Worm (Caenorhabditis elegans) whole organism, early embryonic: ENCODE results near the gene ttr-48.

Experiments used
- B0310.2 ChIP-seq: sonication (generic microtip); optimal IDR thresholded peaks from 2 replicates; lab custom pipeline; 2016; ENCODE audit warnings: mild to moderate bottlenecking, missing genetic modification characterization, missing compliant biosample characterization
- F13C5.2 ChIP-seq: sonication (generic microtip); optimal IDR thresholded peaks from 2 replicates; lab custom pipeline; 2017; ENCODE audit warnings: mild to moderate bottlenecking, missing genetic modification characterization, inconsistent platforms, missing compliant biosample characterization
- aly-1 ChIP-seq: sonication (generic microtip); optimal IDR thresholded peaks from 2 replicates; lab custom pipeline; 2016; ENCODE audit warnings: missing genetic modification characterization, missing compliant biosample characterization
- ama-1 ChIP-seq: fragments of 150-350 bp; optimal IDR thresholded peaks from 2 replicates; lab custom pipeline; 2014
- ceh-13 ChIP-seq: fragments of 200-800 bp; sonication (Bioruptor generic); optimal IDR thresholded peaks from 2 replicates; lab custom pipeline; 2018; ENCODE audit warnings: mild to moderate bottlenecking, missing genetic modification characterization, missing compliant biosample characterization
- ceh-36 ChIP-seq: sonication (generic microtip); optimal IDR thresholded peaks from 2 replicates; lab custom pipeline; 2016; ENCODE audit warnings: missing genetic modification characterization, inconsistent platforms, missing compliant biosample characterization
- ets-7 ChIP-seq: sonication (generic microtip); optimal IDR thresholded peaks from 2 replicates; lab custom pipeline; 2016; ENCODE audit warnings: missing genotype, missing genetic modification characterization, missing compliant biosample characterization
- flt-1 ChIP-seq: fragments of 200-800 bp; sonication (Bioruptor generic); IDR thresholded peaks from 2 replicates; pipeline ENCODE4 v1.3.6; 2022; ENCODE audit warnings: missing genetic modification characterization, missing compliant biosample characterization
- hmbx-1 ChIP-seq: sonication (generic microtip); optimal IDR thresholded peaks from 2 replicates; lab custom pipeline; 2016; ENCODE audit warnings: mild to moderate bottlenecking, missing genetic modification characterization, missing compliant biosample characterization
- hmg-4 ChIP-seq: fragments of 200-800 bp; sonication (Bioruptor generic); optimal IDR thresholded peaks from 2 replicates; lab custom pipeline; 2018; ENCODE audit warnings: mild to moderate bottlenecking, missing genetic modification characterization, missing compliant biosample characterization
- hnd-1 ChIP-seq: sonication (generic microtip); optimal IDR thresholded peaks from 2 replicates; lab custom pipeline; 2016; ENCODE audit warnings: missing genetic modification characterization, missing compliant biosample characterization
- pes-1 ChIP-seq: fragments of 200-800 bp; sonication (Bioruptor generic); IDR thresholded peaks from 2 replicates; pipeline ENCODE4 v1.3.6; 2022; ENCODE audit warnings: missing genetic modification reagents, missing genetic modification characterization, missing compliant biosample characterization
- scrt-1 ChIP-seq: fragments of 200-800 bp; sonication (Bioruptor generic); IDR thresholded peaks from 2 replicates; pipeline ENCODE4 v1.3.6; 2022; ENCODE audit warnings: missing genetic modification characterization, missing compliant biosample characterization
- sea-1 ChIP-seq: fragments of 200-800 bp; sonication (Bioruptor generic); conservative IDR thresholded peaks from 2 replicates; pipeline ENCODE4 v1.3.6; 2022; ENCODE audit warnings: missing genetic modification characterization, missing compliant biosample characterization
- tbx-11 ChIP-seq: fragments of 200-800 bp; sonication (Bioruptor generic); IDR thresholded peaks from 2 replicates; pipeline ENCODE4 v1.3.6; 2022; ENCODE audit warnings: missing genetic modification characterization, missing compliant biosample characterization
- tbx-37 ChIP-seq: fragments of 200-800 bp; sonication (Bioruptor generic); conservative IDR thresholded peaks from 2 replicates; pipeline ENCODE4 v1.3.6; 2022; ENCODE audit warnings: missing genetic modification reagents, missing genetic modification characterization, missing compliant biosample characterization
- tra-4 ChIP-seq: sonication (generic microtip); optimal IDR thresholded peaks from 2 replicates; lab custom pipeline; 2017; ENCODE audit warnings: missing genetic modification characterization, missing compliant biosample characterization

ttr-48 gene

DNA sequence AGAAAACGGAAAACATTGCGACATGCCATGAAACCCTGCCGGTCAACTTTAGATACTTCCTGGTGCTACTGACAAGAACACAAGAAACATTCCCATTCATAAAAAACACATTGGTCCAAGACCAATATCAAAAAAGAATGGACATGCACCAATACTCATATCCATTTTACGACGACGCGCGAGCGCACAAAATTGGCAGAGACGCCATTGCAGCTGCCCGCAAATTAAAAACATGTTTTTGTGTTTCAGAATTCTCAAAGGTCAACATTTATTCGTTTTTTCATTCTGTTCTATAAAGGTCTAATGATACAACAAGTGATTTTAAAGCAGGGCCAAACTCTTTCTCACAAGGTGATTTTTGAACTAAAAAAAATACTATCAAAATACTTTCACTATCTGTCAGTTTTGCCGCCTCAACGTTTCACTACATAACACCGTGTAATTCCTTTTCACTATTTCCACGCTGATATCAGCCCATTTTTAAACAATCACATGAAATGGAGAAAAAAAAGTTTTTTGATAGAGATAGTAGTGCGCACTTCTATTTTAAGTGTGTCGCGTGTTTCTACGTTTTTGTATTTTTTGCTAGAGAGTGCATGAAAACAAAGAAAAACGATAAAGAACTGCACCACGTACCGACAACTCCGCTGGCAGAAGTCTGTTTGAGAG, 23.3 kb downstream of the ttr-48 start:
- TF ChIP-seq tbx-11 (GFP tag; lab: Robert Waterston, UW): no peak
- TF ChIP-seq F13C5.2 (tag; lab: Kevin White, UChicago): no peak
- no peak for TF ChIP-seq hmg-4 (GFP tag; lab: Kevin White, UChicago)
- TF ChIP-seq B0310.2: no peak
- no peak for TF ChIP-seq aly-1
- TF ChIP-seq tbx-37: no peak
- no peak for TF ChIP-seq sea-1 (GFP tag; lab: Robert Waterston, UW)
- no peak for TF ChIP-seq hmbx-1 (tag; lab: Kevin White, UChicago)
- TF ChIP-seq scrt-1 (GFP tag; lab: Robert Waterston, UW): no peak
- no peak for TF ChIP-seq tra-4 (tag; lab: Kevin White, UChicago)
- TF ChIP-seq ama-1 (lab: Kevin White, UChicago): no peak
- no peak for TF ChIP-seq ceh-36 (tag; lab: Kevin White, UChicago)
- no peak for TF ChIP-seq hnd-1
- TF ChIP-seq ets-7 (tag; lab: Kevin White, UChicago): no peak
- TF ChIP-seq flt-1 (GFP tag; lab: Robert Waterston, UW): no peak
- TF ChIP-seq ceh-13 (GFP tag; lab: Kevin White, UChicago): no peak
- TF ChIP-seq pes-1 (GFP tag; lab: Robert Waterston, UW): no peak

DNA sequence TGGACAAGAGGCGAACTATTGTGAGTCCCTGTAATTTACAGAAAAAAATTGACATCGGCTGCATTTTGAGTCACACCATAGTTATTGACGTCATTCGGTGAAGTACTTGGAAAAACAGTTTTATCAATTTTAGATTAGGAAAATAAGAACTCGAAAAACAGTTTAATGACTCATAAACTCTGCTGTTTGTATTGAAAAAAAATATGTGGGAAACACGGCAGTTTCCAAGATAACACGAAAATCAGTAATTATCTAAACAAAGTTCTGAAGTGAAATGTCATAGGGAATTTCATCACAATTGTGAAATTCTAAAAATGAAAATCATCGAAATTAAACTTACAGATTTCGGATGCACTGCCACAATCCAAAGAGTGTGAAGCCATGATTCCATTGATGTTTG, 27.4 kb downstream of the ttr-48 start:
- TF ChIP-seq ceh-36 (tag; lab: Kevin White, UChicago): no peak
- TF ChIP-seq hmbx-1 (tag; lab: Kevin White, UChicago): no peak
- TF ChIP-seq pes-1 (GFP tag; lab: Robert Waterston, UW): no peak
- no peak for TF ChIP-seq hnd-1
- no peak for TF ChIP-seq ets-7 (tag; lab: Kevin White, UChicago)
- TF ChIP-seq ceh-13 (GFP tag; lab: Kevin White, UChicago): no peak
- no peak for TF ChIP-seq tbx-37
- TF ChIP-seq sea-1 (GFP tag; lab: Robert Waterston, UW): no peak
- TF ChIP-seq ama-1 (lab: Kevin White, UChicago): no peak
- no peak for TF ChIP-seq aly-1
- TF ChIP-seq B0310.2: no peak
- TF ChIP-seq F13C5.2 (tag; lab: Kevin White, UChicago): no peak
- TF ChIP-seq flt-1 (GFP tag; lab: Robert Waterston, UW): no peak
- TF ChIP-seq scrt-1 (GFP tag; lab: Robert Waterston, UW): no peak
- TF ChIP-seq tra-4 (tag; lab: Kevin White, UChicago): no peak
- TF ChIP-seq hmg-4 (GFP tag; lab: Kevin White, UChicago): no peak
- TF ChIP-seq tbx-11 (GFP tag; lab: Robert Waterston, UW): no peak

DNA sequence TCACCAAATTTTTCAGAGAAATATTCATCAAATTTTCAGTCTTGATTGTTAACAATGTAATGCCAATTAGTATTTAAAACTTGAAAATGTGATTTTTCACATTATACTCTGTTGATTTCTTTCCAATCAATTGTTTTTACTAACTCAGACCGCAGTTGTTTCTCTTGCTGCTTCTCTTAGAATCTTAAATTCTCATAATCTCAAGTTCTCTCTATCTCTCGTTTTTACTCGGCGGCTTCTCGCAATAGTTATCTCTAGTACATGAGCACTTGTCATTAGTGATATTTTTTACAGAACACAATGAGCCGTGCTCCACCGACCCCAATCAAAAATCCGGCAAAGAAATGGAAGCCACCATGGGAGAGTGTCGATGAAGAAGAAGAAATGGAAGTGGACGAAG, 35.1 kb downstream of the ttr-48 start, which contains the start of gene F35A5.1:
TSS of gene F35A5.1 (plus strand) at position 301 of the 400 bp plus-strand sequence.
- TF ChIP-seq tbx-11 (GFP tag; lab: Robert Waterston, UW) (no peak), tra-4 (tag; lab: Kevin White, UChicago) (no peak), ets-7 (tag; lab: Kevin White, UChicago) (no peak), F13C5.2 (tag; lab: Kevin White, UChicago) (no peak), flt-1 (GFP tag; lab: Robert Waterston, UW) (no peak), sea-1 (GFP tag; lab: Robert Waterston, UW) (no peak), pes-1 (GFP tag; lab: Robert Waterston, UW) (no peak), hnd-1 (no peak), ceh-36 (tag; lab: Kevin White, UChicago) (no peak)

DNA sequence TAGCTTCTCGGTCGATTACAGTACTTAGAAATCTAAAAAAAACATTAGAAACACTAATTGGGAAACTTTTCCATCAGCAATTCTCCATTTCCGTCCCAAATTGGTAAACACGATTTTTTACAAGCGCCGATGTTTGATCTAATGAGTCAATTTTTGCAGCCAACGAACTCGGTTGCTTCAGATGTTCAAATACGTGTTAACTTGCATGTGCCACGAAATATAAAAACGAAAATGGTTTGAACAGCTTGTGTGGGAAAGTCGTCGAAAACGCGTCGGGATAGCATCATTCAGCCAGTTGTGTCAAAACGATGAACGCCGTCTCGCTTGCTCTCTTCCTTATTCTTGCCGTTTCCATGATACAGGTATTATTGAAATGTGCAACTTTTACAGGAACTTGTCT, 37.4 kb downstream of the ttr-48 start, which contains the start of gene F35A5.2:
TSS of gene F35A5.2 (plus strand) at position 301 of the 400 bp plus-strand sequence.
- no peak for TF ChIP-seq scrt-1 (GFP tag; lab: Robert Waterston, UW)
- TF ChIP-seq hmg-4 (GFP tag; lab: Kevin White, UChicago): no peak
- no peak for TF ChIP-seq ama-1 (lab: Kevin White, UChicago)
- TF ChIP-seq hnd-1: no peak
- no peak for TF ChIP-seq tbx-37

DNA sequence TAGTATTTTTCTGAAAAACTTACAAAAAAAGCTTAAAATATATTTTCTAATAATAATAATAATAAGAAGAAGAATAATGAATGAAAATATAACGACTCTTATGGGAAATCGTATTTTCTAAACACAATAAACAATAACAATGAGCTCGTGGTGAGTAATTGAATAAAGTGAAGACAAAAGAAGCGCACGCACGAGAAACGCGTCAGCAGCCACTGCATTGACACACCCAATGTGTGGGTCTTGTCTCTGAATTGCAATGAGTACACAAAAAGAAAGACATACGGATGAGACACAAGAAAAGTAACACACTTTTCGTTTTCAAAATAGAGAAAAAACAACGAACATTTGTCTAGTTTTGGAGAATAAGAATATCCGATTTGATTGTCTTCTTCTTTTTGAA, 38.9 kb downstream of the ttr-48 start, which contains the start of gene F35A5.8:
TSS of gene F35A5.8 (minus strand) at position 151 of the 400 bp plus-strand sequence.
- no peak for TF ChIP-seq scrt-1 (GFP tag; lab: Robert Waterston, UW)
- TF ChIP-seq hmbx-1 (tag; lab: Kevin White, UChicago): no peak
- TF ChIP-seq aly-1: no peak
- peak; percentile 62; the same call in 1 of the 2 replicates for TF ChIP-seq tbx-11 (GFP tag; lab: Robert Waterston, UW)
- TF ChIP-seq ama-1 (lab: Kevin White, UChicago): no peak
- TF ChIP-seq flt-1 (GFP tag; lab: Robert Waterston, UW): no peak
- TF ChIP-seq hnd-1: no peak
- 0 out of 2 replicates have a peak, but pooled peaks have one; percentile 16 for TF ChIP-seq tbx-37
- TF ChIP-seq F13C5.2 (tag; lab: Kevin White, UChicago): peak; percentile 65
- TF ChIP-seq tra-4 (tag; lab: Kevin White, UChicago): no peak
- no peak for TF ChIP-seq ceh-13 (GFP tag; lab: Kevin White, UChicago)
- TF ChIP-seq ceh-36 (tag; lab: Kevin White, UChicago): no peak

DNA sequence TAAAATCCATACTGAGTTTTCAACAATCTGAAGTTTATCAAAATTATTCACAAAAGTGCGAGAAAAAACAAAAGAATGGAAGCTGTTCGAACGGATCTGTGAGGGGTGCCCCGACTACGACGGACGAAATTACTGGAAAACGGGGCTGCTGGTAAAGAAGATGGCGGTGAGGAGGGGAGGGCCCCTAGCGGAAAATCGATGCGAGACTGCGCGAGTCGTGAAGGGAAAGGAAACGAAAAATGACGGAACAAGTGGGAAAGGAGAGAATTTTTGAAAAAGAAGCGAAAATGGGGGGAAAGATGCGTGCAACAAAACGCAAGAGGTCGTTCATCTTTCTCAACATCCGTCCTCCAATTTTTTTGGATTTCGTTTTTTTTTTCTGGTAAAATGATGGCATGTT, 39.5 kb downstream of the ttr-48 start:
- no peak for TF ChIP-seq tbx-37
- TF ChIP-seq hmg-4 (GFP tag; lab: Kevin White, UChicago): no peak
- no peak for TF ChIP-seq tbx-11 (GFP tag; lab: Robert Waterston, UW)
- TF ChIP-seq aly-1: no peak
- no peak for TF ChIP-seq hnd-1
- no peak for TF ChIP-seq hmbx-1 (tag; lab: Kevin White, UChicago)
- no peak for TF ChIP-seq ama-1 (lab: Kevin White, UChicago)
- no peak for TF ChIP-seq pes-1 (GFP tag; lab: Robert Waterston, UW)
- no peak for TF ChIP-seq scrt-1 (GFP tag; lab: Robert Waterston, UW)
- TF ChIP-seq ceh-13 (GFP tag; lab: Kevin White, UChicago): no peak

DNA sequence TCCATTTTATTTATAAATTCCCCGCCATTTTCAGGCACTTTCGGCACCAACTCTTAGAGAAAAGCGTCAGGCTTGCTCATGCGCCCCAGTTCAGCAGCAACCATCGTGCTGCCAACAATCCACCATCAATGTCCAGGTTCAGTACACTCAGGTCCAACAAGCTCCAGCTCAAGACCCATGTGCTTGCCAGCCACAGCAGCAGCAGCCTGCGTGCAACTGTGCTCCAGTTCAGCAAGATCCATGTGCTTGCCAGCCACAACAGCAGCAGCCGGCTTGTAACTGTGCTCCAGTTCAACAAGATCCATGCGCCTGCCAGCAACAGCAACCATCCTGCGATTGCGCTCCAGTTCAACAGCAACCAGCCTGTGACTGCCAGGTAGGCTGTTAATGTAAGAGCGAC, 44.0 kb downstream of the ttr-48 start:
- TF ChIP-seq ama-1 (lab: Kevin White, UChicago): no peak
- no peak for TF ChIP-seq scrt-1 (GFP tag; lab: Robert Waterston, UW)
- no peak for TF ChIP-seq B0310.2
- no peak for TF ChIP-seq ets-7 (tag; lab: Kevin White, UChicago)
- no peak for TF ChIP-seq hnd-1
- no peak for TF ChIP-seq F13C5.2 (tag; lab: Kevin White, UChicago)
- TF ChIP-seq tra-4 (tag; lab: Kevin White, UChicago): no peak
- no peak for TF ChIP-seq aly-1
- no peak for TF ChIP-seq ceh-36 (tag; lab: Kevin White, UChicago)
- no peak for TF ChIP-seq tbx-11 (GFP tag; lab: Robert Waterston, UW)
- no peak for TF ChIP-seq tbx-37
- no peak for TF ChIP-seq ceh-13 (GFP tag; lab: Kevin White, UChicago)
- no peak for TF ChIP-seq flt-1 (GFP tag; lab: Robert Waterston, UW)
- no peak for TF ChIP-seq sea-1 (GFP tag; lab: Robert Waterston, UW)
